Worm (Caenorhabditis elegans) whole organism, L4 larva: ENCODE data around the gene dmsr-8.

Experiments used
- F10B5.3 ChIP-seq: sonication (generic microtip); optimal IDR thresholded peaks from 2 replicates; lab custom pipeline; 2016; ENCODE audit warnings: mild to moderate bottlenecking, missing genetic modification characterization, missing compliant biosample characterization
- F26F4.8 ChIP-seq: fragments of 200-800 bp; sonication (Bioruptor generic); conservative IDR thresholded peaks from 2 replicates; pipeline ENCODE4 v1.3.6; 2022; ENCODE audit warnings: missing genetic modification characterization, missing compliant biosample characterization
- R02D3.7 ChIP-seq: fragments of 150-350 bp; sonication (generic microtip); optimal IDR thresholded peaks from 3 replicates; lab custom pipeline; 2014; ENCODE audit warnings: missing biosample characterization, missing genetic modification characterization
- T20F7.1 ChIP-seq: fragments of 200-800 bp; sonication (Bioruptor generic); optimal IDR thresholded peaks from 2 replicates; lab custom pipeline; 2018; ENCODE audit warnings: mild to moderate bottlenecking, missing genetic modification characterization, missing compliant biosample characterization
- Y75B8A.6 ChIP-seq: fragments of 200-800 bp; sonication (Bioruptor generic); IDR thresholded peaks from 2 replicates; pipeline ENCODE4 v1.3.6; 2022; ENCODE audit warnings: missing genetic modification reagents, missing genetic modification characterization, missing compliant biosample characterization
- ZK546.5 ChIP-seq, 2 experiments: sonication (generic microtip); optimal IDR thresholded peaks; 2 replicates each; lab custom pipeline; 2017; ENCODE audit warnings: missing biosample characterization in 2 of 2, missing genetic modification characterization in 2 of 2
- aha-1 ChIP-seq: fragments of 150-350 bp; peaks from one replicate; lab custom pipeline; 2014; ENCODE audit warnings: missing biosample characterization, missing genetic modification characterization
- ama-1 ChIP-seq: fragments of 150-350 bp; optimal IDR thresholded peaks from 2 replicates; lab custom pipeline; 2014; ENCODE audit warnings: inconsistent platforms, mixed read lengths
- attf-4 ChIP-seq: sonication (generic microtip); optimal IDR thresholded peaks from 3 replicates; lab custom pipeline; 2017; ENCODE audit warnings: missing biosample characterization, missing genetic modification characterization
- ceh-20 ChIP-seq: fragments of 200-800 bp; sonication (Bioruptor generic); IDR thresholded peaks from 2 replicates; pipeline ENCODE4 v1.3.6; 2022; ENCODE audit warnings: missing genetic modification reagents, missing genetic modification characterization, missing compliant biosample characterization
- ceh-28 ChIP-seq: fragments of 150-350 bp; optimal IDR thresholded peaks from 2 replicates; lab custom pipeline; 2014; ENCODE audit warnings: missing biosample characterization, missing genetic modification reagents, missing genetic modification characterization
- ceh-44 ChIP-seq: fragments of 200-800 bp; sonication (Bioruptor generic); IDR thresholded peaks from 2 replicates; pipeline ENCODE4 v1.3.6; 2022; ENCODE audit warnings: missing genetic modification reagents, missing genetic modification characterization, missing compliant biosample characterization
- cey-2 ChIP-seq: sonication (generic microtip); optimal IDR thresholded peaks from 3 replicates; lab custom pipeline; 2017; ENCODE audit warnings: missing genetic modification characterization, mild to moderate bottlenecking, missing compliant biosample characterization, antibody characterized with exemption, borderline replicate concordance; ENCODE audit not compliant: insufficient read depth
- ctbp-1 ChIP-seq: fragments of 200-800 bp; sonication (Bioruptor generic); IDR thresholded peaks from 2 replicates; pipeline ENCODE4 v1.3.6; 2022; ENCODE audit warnings: missing genetic modification reagents, missing genetic modification characterization, missing compliant biosample characterization
- daf-8 ChIP-seq: fragments of 200-800 bp; sonication (Bioruptor generic); IDR thresholded peaks from 2 replicates; pipeline ENCODE4 v1.3.6; 2022; ENCODE audit warnings: missing genetic modification characterization, missing compliant biosample characterization
- dmd-8 ChIP-seq: fragments of 200-800 bp; sonication (Bioruptor generic); IDR thresholded peaks from 2 replicates; pipeline ENCODE4 v1.3.6; 2022; ENCODE audit warnings: missing genetic modification characterization, missing compliant biosample characterization
- egl-43 ChIP-seq: fragments of 200-800 bp; sonication (Bioruptor generic); IDR thresholded peaks from 2 replicates; pipeline ENCODE4 v1.3.6; 2022; ENCODE audit warnings: missing genetic modification reagents, missing genetic modification characterization, missing compliant biosample characterization
- fos-1 ChIP-seq: fragments of 150-350 bp; optimal IDR thresholded peaks from 2 replicates; lab custom pipeline; 2014; ENCODE audit warnings: missing biosample characterization, missing genetic modification characterization
- gei-8 ChIP-seq: fragments of 200-800 bp; sonication (Bioruptor generic); optimal IDR thresholded peaks from 2 replicates; lab custom pipeline; 2018; ENCODE audit warnings: mild to moderate bottlenecking, missing genetic modification characterization, missing compliant biosample characterization
- hif-1 ChIP-seq, 2 experiments: sonication (generic microtip); optimal IDR thresholded peaks; 2 replicates each; lab custom pipeline; 2016 to 2017; ENCODE audit warnings: missing compliant biosample characterization in 2 of 2, missing genetic modification characterization in 2 of 2, missing genetic modification reagents in 2 of 2, missing genotype in 2 of 2, mild to moderate bottlenecking in 1 of 2
- hlh-11 ChIP-seq: fragments of 200-800 bp; sonication (Bioruptor generic); optimal IDR thresholded peaks from 2 replicates; lab custom pipeline; 2018; ENCODE audit warnings: mild to moderate bottlenecking, missing genetic modification characterization, missing compliant biosample characterization
- hlh-30 ChIP-seq: sonication (generic microtip); optimal IDR thresholded peaks from 2 replicates; lab custom pipeline; 2017; ENCODE audit warnings: antibody characterized with exemption, mild to moderate bottlenecking, missing genetic modification characterization, missing compliant biosample characterization; ENCODE audit not compliant: insufficient read depth
- hmg-1.1 ChIP-seq: fragments of 200-800 bp; sonication (Bioruptor generic); IDR thresholded peaks from 2 replicates; pipeline ENCODE4 v1.3.6; 2022; ENCODE audit warnings: missing genetic modification reagents, missing genetic modification characterization, missing compliant biosample characterization
- jun-1 ChIP-seq: fragments of 150-350 bp; optimal IDR thresholded peaks from 2 replicates; lab custom pipeline; 2014; ENCODE audit warnings: missing biosample characterization, missing genetic modification reagents, missing genetic modification characterization
- lin-15B ChIP-seq: fragments of 150-350 bp; sonication (generic microtip); optimal IDR thresholded peaks from 3 replicates; lab custom pipeline; 2014; ENCODE audit warnings: missing biosample characterization, missing genetic modification characterization
- lir-3 ChIP-seq: sonication (generic microtip); optimal IDR thresholded peaks from 2 replicates; lab custom pipeline; 2016; ENCODE audit warnings: mild to moderate bottlenecking, missing genetic modification characterization, missing compliant biosample characterization
- lsy-2 ChIP-seq, 2 experiments: fragments of 150-350 bp in 1 of 2; sonication (generic microtip) in 1 of 2; optimal IDR thresholded peaks; 2 replicates each; lab custom pipeline; 2014 to 2017; ENCODE audit warnings: missing biosample characterization in 2 of 2, missing genetic modification characterization in 2 of 2
- mep-1 ChIP-seq: fragments of 150-350 bp; sonication (generic microtip); optimal IDR thresholded peaks from 3 replicates; lab custom pipeline; 2014; ENCODE audit warnings: missing biosample characterization, missing genetic modification characterization
- mes-2 ChIP-seq: sonication (generic microtip); optimal IDR thresholded peaks from 2 replicates; lab custom pipeline; 2016; ENCODE audit warnings: missing genotype, mild to moderate bottlenecking, missing genetic modification characterization, missing compliant biosample characterization; ENCODE audit not compliant: poor library complexity, severe bottlenecking
- mxl-3 ChIP-seq: fragments of 200-800 bp; sonication (Bioruptor generic); optimal IDR thresholded peaks from 2 replicates; lab custom pipeline; 2018; ENCODE audit warnings: mild to moderate bottlenecking, missing genetic modification characterization, missing compliant biosample characterization
- nhr-102 ChIP-seq: sonication (generic microtip); optimal IDR thresholded peaks from 2 replicates; lab custom pipeline; 2016; ENCODE audit warnings: mild to moderate bottlenecking, missing genetic modification characterization, moderate library complexity, missing compliant biosample characterization
- nhr-237 ChIP-seq: sonication (generic microtip); optimal IDR thresholded peaks from 2 replicates; lab custom pipeline; 2017; ENCODE audit warnings: missing biosample characterization, missing genetic modification characterization
- nhr-28 ChIP-seq: fragments of 150-350 bp; optimal IDR thresholded peaks from 2 replicates; lab custom pipeline; 2014; ENCODE audit warnings: missing biosample characterization, missing genetic modification characterization
- rbr-2 ChIP-seq: sonication (generic microtip); optimal IDR thresholded peaks from 2 replicates; lab custom pipeline; 2016; ENCODE audit warnings: missing genotype, missing genetic modification characterization, missing compliant biosample characterization
- saeg-2 ChIP-seq: fragments of 200-800 bp; sonication (Bioruptor generic); IDR thresholded peaks from 2 replicates; pipeline ENCODE4 v1.3.6; 2022; ENCODE audit warnings: missing genetic modification reagents, missing genetic modification characterization, missing compliant biosample characterization
- sdz-12 ChIP-seq: fragments of 200-800 bp; sonication (Bioruptor generic); optimal IDR thresholded peaks from 2 replicates; lab custom pipeline; 2018; ENCODE audit warnings: mild to moderate bottlenecking, missing genetic modification characterization, missing compliant biosample characterization
- skn-1 ChIP-seq: fragments of 150-350 bp; optimal IDR thresholded peaks from 2 replicates; lab custom pipeline; 2014; ENCODE audit warnings: missing biosample characterization, missing genetic modification characterization
- snpc-1.2 ChIP-seq: fragments of 200-800 bp; sonication (Bioruptor generic); IDR thresholded peaks from 2 replicates; pipeline ENCODE4 v1.3.6; 2022; ENCODE audit warnings: missing genetic modification reagents, missing genetic modification characterization, missing compliant biosample characterization
- tag-97 ChIP-seq: fragments of 200-800 bp; sonication (Bioruptor generic); IDR thresholded peaks from 2 replicates; pipeline ENCODE4 v1.3.6; 2022; ENCODE audit warnings: missing genetic modification characterization, missing compliant biosample characterization
- unc-130 ChIP-seq: sonication (generic microtip); optimal IDR thresholded peaks from 2 replicates; lab custom pipeline; 2016; ENCODE audit warnings: missing genetic modification reagents, missing genetic modification characterization, missing compliant biosample characterization
- unc-39 ChIP-seq: sonication (generic microtip); optimal IDR thresholded peaks from 2 replicates; lab custom pipeline; 2017; ENCODE audit warnings: missing biosample characterization, missing genetic modification characterization
- vab-7 ChIP-seq: fragments of 200-800 bp; sonication (Bioruptor generic); IDR thresholded peaks from 2 replicates; pipeline ENCODE4 v1.3.6; 2022; ENCODE audit warnings: missing genetic modification reagents, missing genetic modification characterization, missing compliant biosample characterization
- zag-1 ChIP-seq: fragments of 150-350 bp; optimal IDR thresholded peaks from 2 replicates; lab custom pipeline; 2014; ENCODE audit warnings: missing biosample characterization, missing genetic modification characterization
- zfp-2 ChIP-seq: sonication (generic microtip); optimal IDR thresholded peaks from 2 replicates; lab custom pipeline; 2016; ENCODE audit warnings: mild to moderate bottlenecking, missing genetic modification characterization, missing compliant biosample characterization
- zip-11 ChIP-seq: fragments of 200-800 bp; sonication (Bioruptor generic); IDR thresholded peaks from 2 replicates; pipeline ENCODE4 v1.3.6; 2022; ENCODE audit warnings: missing genetic modification characterization, missing compliant biosample characterization
- zip-2 ChIP-seq: fragments of 150-350 bp; optimal IDR thresholded peaks from 2 replicates; lab custom pipeline; 2014; ENCODE audit warnings: missing biosample characterization, missing genetic modification characterization

Gene dmsr-8

DNA sequence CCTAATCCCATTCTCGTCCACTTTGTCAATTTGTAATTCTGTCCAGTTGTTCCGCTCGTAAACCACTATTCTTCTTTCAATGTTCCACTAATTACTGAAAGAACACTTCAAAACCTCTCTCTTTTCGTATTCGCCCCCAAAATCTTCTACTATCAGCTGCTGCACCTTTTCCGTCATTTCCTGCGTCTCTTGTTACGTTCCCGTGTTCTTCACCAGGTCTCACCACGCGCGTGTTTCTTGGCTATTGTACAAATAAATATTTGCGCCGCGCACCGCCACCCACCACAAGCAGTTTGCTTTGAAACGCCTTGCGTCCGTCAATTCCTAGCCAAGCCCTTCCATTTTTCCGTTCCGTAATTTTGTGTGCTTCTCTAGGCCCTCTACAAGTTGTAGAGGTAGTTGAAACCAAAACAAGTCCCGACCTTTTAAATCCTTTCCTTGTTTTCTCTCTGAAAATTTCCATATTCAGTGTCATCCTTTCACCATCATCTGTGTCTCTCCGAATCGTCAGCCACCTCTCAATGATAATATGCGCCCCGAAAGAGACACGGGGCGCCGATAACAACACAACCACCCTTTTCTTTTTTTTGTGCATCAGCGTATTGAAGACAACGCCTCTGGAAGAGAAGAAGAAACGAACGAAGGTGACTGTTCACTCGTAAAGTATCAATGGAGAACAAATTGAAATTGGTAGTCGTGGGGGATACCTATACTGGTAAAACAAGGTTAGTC is 35.9 kb downstream of the dmsr-8 start, which contains the start of the genes crp-1 and Y32F6B.9 (continued):
- no peak for TF ChIP-seq hmg-1.1 (GFP tag; lab: Robert Waterston, UW)
- TF ChIP-seq ceh-28 (tag; lab: Kevin White, UChicago), result no peak
- no peak for TF ChIP-seq egl-43 (GFP tag; lab: Robert Waterston, UW)
- no peak for TF ChIP-seq nhr-237
- no peak for TF ChIP-seq gei-8 (GFP tag; lab: Kevin White, UChicago)
- no peak for TF ChIP-seq ceh-20 (GFP tag; lab: Robert Waterston, UW)
- no peak for TF ChIP-seq sdz-12 (GFP tag; lab: Kevin White, UChicago)
- TF ChIP-seq vab-7 (GFP tag; lab: Robert Waterston, UW), result no peak
- TF ChIP-seq dmd-8 (GFP tag; lab: Robert Waterston, UW), result no peak
- TF ChIP-seq F26F4.8, result no peak
- no peak for TF ChIP-seq cey-2
- no peak for TF ChIP-seq jun-1 (tag; lab: Kevin White, UChicago)
- no peak for TF ChIP-seq attf-4 (tag; lab: Kevin White, UChicago)
- no peak for TF ChIP-seq ctbp-1 (GFP tag; lab: Robert Waterston, UW)
- TF ChIP-seq ceh-44 (GFP tag; lab: Robert Waterston, UW), result no peak
- TF ChIP-seq Y75B8A.6 (GFP tag; lab: Robert Waterston, UW), result no peak
- TF ChIP-seq lir-3 (tag; lab: Kevin White, UChicago), result no peak
- no peak for TF ChIP-seq lin-15B
- no peak for TF ChIP-seq skn-1 (tag; lab: Kevin White, UChicago)
- TF ChIP-seq fos-1 (tag; lab: Kevin White, UChicago), result no peak
- peak; percentile 49 for TF ChIP-seq hlh-30
- TF ChIP-seq hlh-11 (tag; lab: Kevin White, UChicago), result peak; percentile 54
- no peak for TF ChIP-seq daf-8
- TF ChIP-seq mes-2 (tag; lab: Kevin White, UChicago), result no peak
- TF ChIP-seq hif-1 (tag; optimal IDR thresholded peaks at IDR 0.05; lab: Kevin White, UChicago), result peak in 1 of 2 experiments; percentile 13
- TF ChIP-seq nhr-28 (tag; lab: Kevin White, UChicago), result peak; percentile 40
- no peak for TF ChIP-seq mxl-3 (GFP tag; lab: Kevin White, UChicago)
- TF ChIP-seq F10B5.3 (tag; lab: Kevin White, UChicago), result no peak
- no peak for TF ChIP-seq ZK546.5 (tag; optimal IDR thresholded peaks at IDR 0.05; lab: Kevin White, UChicago)
- TF ChIP-seq nhr-102 (tag; lab: Kevin White, UChicago), result no peak
- no peak for TF ChIP-seq R02D3.7 (tag; lab: Kevin White, UChicago)
- TF ChIP-seq T20F7.1 (GFP tag; lab: Kevin White, UChicago), result no peak
- TF ChIP-seq snpc-1.2 (GFP tag; lab: Robert Waterston, UW), result no peak
- TF ChIP-seq unc-39 (tag; lab: Kevin White, UChicago), result no peak
- TF ChIP-seq zip-11 (GFP tag; lab: Robert Waterston, UW), result no peak

DNA sequence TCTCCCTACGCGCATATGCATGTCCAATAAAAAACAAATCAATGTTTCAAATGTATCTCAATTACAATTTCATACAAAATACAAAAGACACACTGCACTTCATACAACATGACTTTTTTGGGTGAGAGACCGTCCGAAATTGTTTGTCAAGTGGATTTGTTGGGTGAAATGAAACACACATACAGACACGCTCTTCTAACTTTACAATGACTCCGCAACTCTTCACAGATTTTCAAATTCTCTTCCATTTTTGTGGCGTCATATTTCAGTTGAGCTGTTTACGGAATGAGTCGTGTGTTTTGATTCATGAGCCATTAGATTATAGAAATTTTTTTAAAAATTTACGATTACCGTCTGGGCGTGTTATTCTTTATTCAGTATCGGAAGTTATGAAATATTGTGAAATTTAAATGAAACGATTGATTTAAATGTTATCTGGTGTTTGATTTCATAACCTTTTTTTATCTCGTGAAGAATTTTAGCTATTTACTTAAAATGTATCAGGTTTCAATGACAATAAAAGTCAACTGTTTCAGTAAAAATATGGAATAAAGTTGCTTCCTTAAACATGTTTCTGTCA is 37.2 kb downstream of the dmsr-8 start:
- TF ChIP-seq hif-1 (tag; optimal IDR thresholded peaks at IDR 0.05; lab: Kevin White, UChicago) (peak in 1 of 2 experiments; percentile 23), lsy-2 (tag; optimal IDR thresholded peaks at IDR 0.05; lab: Kevin White, UChicago) (peak in 1 of 2 experiments; percentile 20), zip-2 (peak; percentile 86), nhr-28 (tag; lab: Kevin White, UChicago) (peak; percentile 20), tag-97 (GFP tag; lab: Robert Waterston, UW) (no peak), hlh-30 (peak; percentile 6), zfp-2 (tag; lab: Kevin White, UChicago) (no peak), zag-1 (no peak), saeg-2 (GFP tag; lab: Robert Waterston, UW) (no peak), F10B5.3 (tag; lab: Kevin White, UChicago) (no peak), aha-1 (tag; lab: Kevin White, UChicago) (peak; percentile 89), daf-8 (no peak), unc-130 (GFP tag; lab: Kevin White, UChicago) (no peak), mep-1 (tag; lab: Kevin White, UChicago) (peak; percentile 56), ama-1 (peak; percentile 93), T20F7.1 (GFP tag; lab: Kevin White, UChicago) (no peak), rbr-2 (tag; lab: Kevin White, UChicago) (no peak)
